Fruit fly (Drosophila melanogaster) whole organism, embryonic: ENCODE data around the gene Bmcp.

Experiments
- Ada2b ChIP-seq: fragments of 200-800 bp; sonication (Bioruptor generic); IDR thresholded peaks from 2 replicates; pipeline ENCODE4 v1.3.6; 2022; ENCODE audit warnings: missing biosample characterization, missing genetic modification characterization
- Adf1 ChIP-seq: fragments of 200-800 bp; sonication (Bioruptor generic); IDR thresholded peaks from 2 replicates; pipeline ENCODE4 v1.3.6; 2022; ENCODE audit warnings: missing biosample characterization, missing genetic modification characterization
- Awh ChIP-seq: fragments of 200-800 bp; sonication (Bioruptor generic); IDR thresholded peaks from 2 replicates; pipeline ENCODE4, ENCODE4 v1.3.6; 2022; ENCODE audit warnings: missing biosample characterization, missing genetic modification characterization
- CG11398 ChIP-seq: fragments of 200-800 bp; sonication (Bioruptor generic); optimal IDR thresholded peaks from 2 replicates; lab custom pipeline; 2016; ENCODE audit warnings: missing biosample characterization, missing genetic modification characterization
- CG11696 ChIP-seq: fragments of 200-800 bp; sonication (Bioruptor generic); IDR thresholded peaks from 2 replicates; pipeline ENCODE4 v1.3.6; 2022; ENCODE audit warnings: missing biosample characterization, missing genetic modification characterization
- CG11723 ChIP-seq: fragments of 200-800 bp; sonication (Bioruptor generic); optimal IDR thresholded peaks from 2 replicates; lab custom pipeline; 2017; ENCODE audit warnings: missing biosample characterization, mild to moderate bottlenecking, missing genetic modification characterization
- CG12744 ChIP-seq: fragments of 200-800 bp; sonication (Bioruptor generic); optimal IDR thresholded peaks from 2 replicates; lab custom pipeline; 2016; ENCODE audit warnings: missing biosample characterization, missing genetic modification characterization
- CG13123 ChIP-seq: fragments of 200-800 bp; sonication (Bioruptor generic); optimal IDR thresholded peaks from 2 replicates; lab custom pipeline; 2016; ENCODE audit warnings: missing biosample characterization, missing genetic modification characterization
- CG14441 ChIP-seq: fragments of 200-800 bp; sonication (Bioruptor generic); IDR thresholded peaks from 2 replicates; pipeline ENCODE4 v1.3.6; 2022; ENCODE audit warnings: missing biosample characterization, missing genetic modification characterization
- CG14710 ChIP-seq: fragments of 200-800 bp; sonication (Bioruptor generic); optimal IDR thresholded peaks from 3 replicates; lab custom pipeline; 2019; ENCODE audit warnings: missing biosample characterization, mild to moderate bottlenecking, missing genetic modification characterization, moderate library complexity
- CG14965 ChIP-seq: fragments of 200-800 bp; sonication (Bioruptor generic); optimal IDR thresholded peaks from 2 replicates; lab custom pipeline; 2016; ENCODE audit warnings: missing biosample characterization, missing genetic modification characterization, borderline replicate concordance
- CG15011 ChIP-seq: fragments of 200-800 bp; sonication (Bioruptor generic); optimal IDR thresholded peaks from 3 replicates; lab custom pipeline; 2018; ENCODE audit warnings: missing biosample characterization, mild to moderate bottlenecking, missing genetic modification characterization
- CG15479 ChIP-seq: fragments of 200-800 bp; sonication (Bioruptor generic); optimal IDR thresholded peaks from 3 replicates; lab custom pipeline; 2019; ENCODE audit warnings: missing biosample characterization, mild to moderate bottlenecking, missing genetic modification characterization, moderate library complexity
- CG1602 ChIP-seq: fragments of 200-800 bp; sonication (Bioruptor generic); optimal IDR thresholded peaks from 3 replicates; lab custom pipeline; 2016; ENCODE audit warnings: missing biosample characterization, missing genetic modification characterization
- CG1647 ChIP-seq: fragments of 200-800 bp; sonication (Bioruptor generic); optimal IDR thresholded peaks from 3 replicates; lab custom pipeline; 2016; ENCODE audit warnings: missing biosample characterization, missing genetic modification characterization
- CG16779 ChIP-seq: fragments of 200-800 bp; sonication (Bioruptor generic); IDR thresholded peaks from 2 replicates; pipeline ENCODE4 v1.3.6; 2022; ENCODE audit warnings: missing biosample characterization, missing genetic modification characterization
- CG17186 ChIP-seq: fragments of 200-800 bp; sonication (Bioruptor generic); optimal IDR thresholded peaks from 3 replicates; lab custom pipeline; 2017; ENCODE audit warnings: missing biosample characterization, missing genetic modification reagents, missing genetic modification characterization
- CG17612 ChIP-seq: fragments of 200-800 bp; sonication (Bioruptor generic); IDR thresholded peaks from 2 replicates; pipeline ENCODE4 v1.3.6; 2022; ENCODE audit warnings: missing biosample characterization, missing genetic modification characterization
- CG2120 ChIP-seq: fragments of 200-800 bp; sonication (Bioruptor generic); optimal IDR thresholded peaks from 3 replicates; lab custom pipeline; 2016; ENCODE audit warnings: missing biosample characterization, missing genetic modification characterization
- CG2129 ChIP-seq: fragments of 200-800 bp; sonication (Bioruptor generic); IDR thresholded peaks from 2 replicates; pipeline ENCODE4 v1.3.6; 2022; ENCODE audit warnings: missing biosample characterization, missing genetic modification characterization; ENCODE audit not compliant: partially characterized antibody
- CG31224 ChIP-seq: fragments of 200-800 bp; sonication (Bioruptor generic); IDR thresholded peaks from 2 replicates; pipeline ENCODE4 v1.3.6; 2022; ENCODE audit warnings: missing biosample characterization, missing genetic modification characterization
- CG34376 ChIP-seq: fragments of 200-800 bp; sonication (Bioruptor generic); optimal IDR thresholded peaks from 2 replicates; lab custom pipeline; 2018; ENCODE audit warnings: missing biosample characterization, mild to moderate bottlenecking, missing genetic modification characterization
- CG3995 ChIP-seq: fragments of 200-800 bp; sonication (Bioruptor generic); optimal IDR thresholded peaks from 3 replicates; lab custom pipeline; 2016; ENCODE audit warnings: missing biosample characterization, missing genetic modification characterization
- CG6175 ChIP-seq: fragments of 200-800 bp; sonication (Bioruptor generic); IDR thresholded peaks from 3 replicates; pipeline ENCODE4 v1.3.6; 2022; ENCODE audit warnings: missing biosample characterization, missing genetic modification characterization
- CG7271 ChIP-seq: fragments of 200-800 bp; sonication (Bioruptor generic); optimal IDR thresholded peaks from 2 replicates; lab custom pipeline; 2018; ENCODE audit warnings: missing biosample characterization, mild to moderate bottlenecking, missing genetic modification characterization, moderate library complexity
- CG8478 ChIP-seq: fragments of >200 bp; optimal IDR thresholded peaks from 2 replicates; lab custom pipeline; 2018
- CG9817 ChIP-seq: fragments of 200-800 bp; sonication (Bioruptor generic); optimal IDR thresholded peaks from 2 replicates; lab custom pipeline; 2018; ENCODE audit warnings: missing biosample characterization, mild to moderate bottlenecking, missing genetic modification characterization, moderate library complexity
- Dbx ChIP-seq: fragments of 200-800 bp; sonication (Bioruptor generic); IDR thresholded peaks from 3 replicates; pipeline ENCODE4 v1.3.6; 2022; ENCODE audit warnings: missing biosample characterization, missing genetic modification characterization
- Dip2 ChIP-seq: fragments of 200-800 bp; sonication (Bioruptor generic); IDR thresholded peaks from 2 replicates; pipeline ENCODE4 v1.3.6; 2022; ENCODE audit warnings: missing biosample characterization, missing genetic modification characterization
- Dref ChIP-seq: fragments of 200-800 bp; sonication (Bioruptor generic); IDR thresholded peaks from 2 replicates; pipeline ENCODE4 v1.3.6; 2022; ENCODE audit warnings: missing biosample characterization, missing genetic modification characterization
- Fer2 ChIP-seq: fragments of 200-800 bp; sonication (Bioruptor generic); optimal IDR thresholded peaks from 2 replicates; lab custom pipeline; 2018; ENCODE audit warnings: missing biosample characterization, mild to moderate bottlenecking, missing genetic modification characterization, moderate library complexity
- H2.0 ChIP-seq: fragments of 200-800 bp; sonication (Bioruptor generic); IDR thresholded peaks from 2 replicates; pipeline ENCODE4 v1.3.6; 2022; ENCODE audit warnings: missing biosample characterization, missing genetic modification characterization
- HLH54F ChIP-seq: fragments of 200-800 bp; sonication (Bioruptor generic); optimal IDR thresholded peaks from 3 replicates; lab custom pipeline; 2016; ENCODE audit warnings: missing biosample characterization, missing genetic modification characterization
- HmgD ChIP-seq: fragments of 200-800 bp; sonication (Bioruptor generic); optimal IDR thresholded peaks from 3 replicates; lab custom pipeline; 2016; ENCODE audit warnings: missing biosample characterization, missing genetic modification characterization
- Kr ChIP-seq: fragments of 200-800 bp; sonication (Bioruptor generic); optimal IDR thresholded peaks from 2 replicates; lab custom pipeline; 2017; ENCODE audit warnings: missing biosample characterization, mild to moderate bottlenecking, missing genetic modification characterization
- Ptx1 ChIP-seq: fragments of 200-800 bp; sonication (Bioruptor generic); IDR thresholded peaks from 2 replicates; pipeline ENCODE4 v1.3.6; 2022; ENCODE audit warnings: missing biosample characterization, missing genetic modification characterization
- Sox100B ChIP-seq: fragments of 200-800 bp; sonication (Bioruptor generic); optimal IDR thresholded peaks from 3 replicates; lab custom pipeline; 2018; ENCODE audit warnings: missing biosample characterization, mild to moderate bottlenecking, missing genetic modification characterization
- Usf ChIP-seq: fragments of 200-800 bp; sonication (Bioruptor generic); optimal IDR thresholded peaks from 2 replicates; lab custom pipeline; 2017; ENCODE audit warnings: missing genotype, missing biosample characterization, missing genetic modification characterization
- btn ChIP-seq: fragments of 200-800 bp; sonication (Bioruptor generic); optimal IDR thresholded peaks from 2 replicates; lab custom pipeline; 2016; ENCODE audit warnings: missing biosample characterization, missing genetic modification characterization
- ci ChIP-seq: fragments of 200-800 bp; sonication (Bioruptor generic); IDR thresholded peaks from 3 replicates; pipeline ENCODE4 v1.3.6; 2022; ENCODE audit warnings: missing biosample characterization, missing genetic modification characterization
- da ChIP-seq: fragments of 200-800 bp; sonication (Bioruptor generic); optimal IDR thresholded peaks from 2 replicates; lab custom pipeline; 2016; ENCODE audit warnings: missing biosample characterization, missing genetic modification characterization
- dpn ChIP-seq, 2 experiments: fragments of 200-800 bp; sonication (Bioruptor generic); optimal IDR thresholded peaks; 3 replicates each; lab custom pipeline; 2016; ENCODE audit warnings: missing biosample characterization in 2 of 2, missing genetic modification characterization in 2 of 2
- eve ChIP-seq, 2 experiments: fragments of >200 bp; optimal IDR thresholded peaks; 2 replicates each; lab custom pipeline; 2017; ENCODE audit warnings: missing biosample characterization in 2 of 2, missing genetic modification characterization in 2 of 2
- gem ChIP-seq: fragments of 200-800 bp; sonication (Bioruptor generic); optimal IDR thresholded peaks from 2 replicates; lab custom pipeline; 2019; ENCODE audit warnings: missing biosample characterization, mild to moderate bottlenecking, missing genetic modification characterization, moderate library complexity
- lbe ChIP-seq: fragments of 200-800 bp; sonication (Bioruptor generic); optimal IDR thresholded peaks from 2 replicates; lab custom pipeline; 2016; ENCODE audit warnings: missing biosample characterization, mild to moderate bottlenecking, missing genetic modification characterization
- p53 ChIP-seq: fragments of 200-800 bp; sonication (Bioruptor generic); optimal IDR thresholded peaks from 2 replicates; lab custom pipeline; 2016; ENCODE audit warnings: missing biosample characterization, missing genetic modification characterization
- pnt ChIP-seq: fragments of 200-800 bp; sonication (Bioruptor generic); optimal IDR thresholded peaks from 3 replicates; lab custom pipeline; 2016; ENCODE audit warnings: missing biosample characterization, missing genetic modification characterization
- shn ChIP-seq: fragments of 200-800 bp; sonication (Bioruptor generic); optimal IDR thresholded peaks from 3 replicates; lab custom pipeline; 2016; ENCODE audit warnings: missing biosample characterization, missing genetic modification characterization
- slbo ChIP-seq: fragments of 200-800 bp; sonication (Bioruptor generic); IDR thresholded peaks from 2 replicates; pipeline ENCODE4 v1.3.6; 2022; ENCODE audit warnings: missing biosample characterization, missing genetic modification characterization
- wdn ChIP-seq: fragments of 200-800 bp; sonication (Bioruptor generic); IDR thresholded peaks from 2 replicates; pipeline ENCODE4 v1.3.6; 2022; ENCODE audit warnings: missing biosample characterization, missing genetic modification characterization
- wor ChIP-seq: fragments of 200-800 bp; sonication (Bioruptor generic); IDR thresholded peaks from 2 replicates; pipeline ENCODE4 v1.3.6; 2022; ENCODE audit warnings: missing biosample characterization, missing genetic modification characterization
- zf30C ChIP-seq: fragments of 200-800 bp; sonication (Bioruptor generic); optimal IDR thresholded peaks from 3 replicates; lab custom pipeline; 2018; ENCODE audit warnings: missing biosample characterization, mild to moderate bottlenecking, missing genetic modification characterization

Gene Bmcp

dm6 chr3L:11680298-11680697, 40.4 kb upstream of the Bmcp start, which contains the start of gene CG32085 (continued):
- no peak for TF ChIP-seq CG15479
- no peak for TF ChIP-seq CG2129
- TF ChIP-seq Sox100B (GFP tag; lab: Kevin White, UChicago) = no peak
- TF ChIP-seq shn = peak; percentile 42
- TF ChIP-seq wdn (GFP tag; lab: Robert Waterston, UW) = peak; percentile 54; the same call in 1 of the 2 replicates
- TF ChIP-seq CG1602 (GFP tag; lab: Kevin White, UChicago) = no peak
- TF ChIP-seq lbe (GFP tag; lab: Kevin White, UChicago) = no peak
- TF ChIP-seq CG14441 (GFP tag; lab: Robert Waterston, UW) = peak; percentile 69
- peak; percentile 40 for TF ChIP-seq pnt (GFP tag; lab: Kevin White, UChicago)
- no peak for TF ChIP-seq CG11696 (GFP tag; lab: Robert Waterston, UW)
- no peak for TF ChIP-seq btn (GFP tag; lab: Kevin White, UChicago)
- TF ChIP-seq Adf1 (GFP tag; lab: Robert Waterston, UW) = peak; percentile 41; the same call in 1 of the 2 replicates
- TF ChIP-seq CG14965 (GFP tag; lab: Kevin White, UChicago) = no peak
- TF ChIP-seq HmgD (GFP tag; lab: Kevin White, UChicago) = no peak
- TF ChIP-seq CG2120 = peak; percentile 89
- peak; percentile 30 for TF ChIP-seq CG11723 (GFP tag; lab: Kevin White, UChicago)
- TF ChIP-seq ci (GFP tag; lab: Robert Waterston, UW) = peak; percentile 79; the same call in 2 of the 3 replicates
- peak; percentile 60; the same call in 1 of the 2 replicates for TF ChIP-seq Ada2b
- no peak for TF ChIP-seq CG15011
- TF ChIP-seq dpn (GFP tag; optimal IDR thresholded peaks at IDR 0.05; lab: Kevin White, UChicago) = peak; percentile 57 to 74
- TF ChIP-seq Usf (GFP tag; lab: Kevin White, UChicago) = peak; percentile 10
- TF ChIP-seq CG3995 (GFP tag; lab: Kevin White, UChicago) = no peak
- peak; percentile 82; the same call in 2 of the 3 replicates for TF ChIP-seq Dbx (GFP tag; lab: Robert Waterston, UW)
- TF ChIP-seq CG11398 (GFP tag; lab: Kevin White, UChicago) = peak; percentile 4
- peak; percentile 54 for TF ChIP-seq HLH54F (GFP tag; lab: Kevin White, UChicago)
- TF ChIP-seq Kr (GFP tag; lab: Kevin White, UChicago) = no peak
- TF ChIP-seq eve (GFP tag; optimal IDR thresholded peaks at IDR 0.05; lab: Kevin White, UChicago) = no peak
- TF ChIP-seq CG14710 (tag; lab: Kevin White, UChicago) = no peak
- peak; percentile 32 for TF ChIP-seq CG9817 (tag; lab: Kevin White, UChicago)
- TF ChIP-seq gem (tag; lab: Kevin White, UChicago) = peak; percentile 38
- peak; percentile 82 for TF ChIP-seq slbo
- 0 out of 2 replicates have a peak, but pooled peaks have one; percentile 43 for TF ChIP-seq CG17612 (GFP tag; lab: Robert Waterston, UW)
- TF ChIP-seq CG1647 (GFP tag; lab: Kevin White, UChicago) = peak; percentile 4
- no peak for TF ChIP-seq CG12744 (GFP tag; lab: Kevin White, UChicago)
- TF ChIP-seq CG7271 (tag; lab: Kevin White, UChicago) = no peak
- peak; percentile 6 for TF ChIP-seq p53 (GFP tag; lab: Kevin White, UChicago)
- TF ChIP-seq da (GFP tag; lab: Kevin White, UChicago) = no peak
- TF ChIP-seq CG31224 (GFP tag; lab: Robert Waterston, UW) = 0 out of 2 replicates have a peak, but pooled peaks have one; percentile 33
- TF ChIP-seq Fer2 (tag; lab: Kevin White, UChicago) = peak; percentile 4
- TF ChIP-seq CG16779 (GFP tag; lab: Robert Waterston, UW) = peak; percentile 70; the same call in 1 of the 2 replicates
- peak; percentile 66; the same call in 1 of the 3 replicates for TF ChIP-seq CG6175 (GFP tag; lab: Robert Waterston, UW)
- TF ChIP-seq CG8478 (lab: Kevin White, UChicago) = no peak
- peak; percentile 36; the same call in 1 of the 2 replicates for TF ChIP-seq H2.0 (GFP tag; lab: Robert Waterston, UW)
- TF ChIP-seq Awh = peak; percentile 55
- peak; percentile 37 for TF ChIP-seq Dref (GFP tag; lab: Robert Waterston, UW)
- peak; percentile 57 for TF ChIP-seq Ptx1
- no peak for TF ChIP-seq CG13123 (GFP tag; lab: Kevin White, UChicago)
- peak; percentile 42 for TF ChIP-seq CG34376 (GFP tag; lab: Kevin White, UChicago)
- no peak for TF ChIP-seq Dip2 (GFP tag; lab: Robert Waterston, UW)
- no peak for TF ChIP-seq wor (GFP tag; lab: Robert Waterston, UW)
- no peak for TF ChIP-seq CG17186 (GFP tag; lab: Kevin White, UChicago)
- TF ChIP-seq zf30C = no peak
